Fruit fly (Drosophila melanogaster) S2 (cell line): Measurements from ENCODE around the gene Dus4.

Experiments
- CG8478 ChIP-seq: fragments of >200 bp; optimal IDR thresholded peaks from 2 replicates; lab custom pipeline; 2018
- CTCF ChIP-seq, 2 experiments: fragments of >200 bp; optimal IDR thresholded peaks; 2 replicates each; lab custom pipeline; 2018

- TF ChIP-seq CTCF (optimal IDR thresholded peaks at IDR 0.05; lab: Kevin White, UChicago) = no peak
- no peak for TF ChIP-seq CG8478 (lab: Kevin White, UChicago)
Measured at dm6 chr2L:19083320-19083764, 20.2 kb downstream of the Dus4 start.
